Comparison of ENCODE assay signal across 2 fruit fly cellular contexts in the genomic region with DNA sequence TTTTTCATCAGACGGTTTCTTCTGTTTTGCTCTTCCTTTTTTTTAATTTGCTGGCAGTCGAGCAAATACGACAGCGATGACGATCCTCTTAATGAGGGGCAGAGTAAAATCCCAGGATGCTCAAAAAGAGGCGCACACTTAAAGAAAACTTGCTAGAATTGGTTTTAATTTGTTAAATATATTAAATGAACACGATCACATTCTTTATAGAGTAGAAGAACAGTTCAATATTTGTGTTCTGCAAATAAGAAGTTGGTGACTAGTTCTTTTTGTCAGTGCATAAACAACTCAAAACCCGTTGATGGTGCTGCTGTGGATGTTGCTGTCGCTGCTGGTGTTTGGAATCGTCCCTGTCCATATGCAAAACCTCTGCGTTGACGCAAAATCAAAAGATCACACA.
TF ChIP-seq lines count a peak whose summit lies in the region.

No protein-coding gene starts in this region.

TF ChIP-seq in whole organism, prepupa, 60 proteins besides CTCF, POLR2A, EP300 and RAD21 (continued from another document):
- TF ChIP-seq acj6 (GFP tag; optimal IDR thresholded peaks at IDR 0.05; lab: Kevin White, UChicago), result peak; percentile 74
- peak; percentile 81 for TF ChIP-seq topi (GFP tag; optimal IDR thresholded peaks at IDR 0.05; lab: Kevin White, UChicago)
- TF ChIP-seq pdm3 (GFP tag; optimal IDR thresholded peaks at IDR 0.05; lab: Kevin White, UChicago), result peak; percentile 71
- peak; percentile 36 for TF ChIP-seq Hr4 (GFP tag; optimal IDR thresholded peaks at IDR 0.05; lab: Kevin White, UChicago)
- no peak for TF ChIP-seq fkh (GFP tag; optimal IDR thresholded peaks at IDR 0.05; lab: Kevin White, UChicago)
- TF ChIP-seq CG16779 (tag; optimal IDR thresholded peaks at IDR 0.05; lab: Kevin White, UChicago), result no peak
- TF ChIP-seq eg (GFP tag; IDR thresholded peaks at IDR 0.05; lab: Robert Waterston, UW), result 0 out of 3 replicates have a peak, but pooled peaks have one; percentile 40
- peak; percentile 73 for TF ChIP-seq dsx (GFP tag; optimal IDR thresholded peaks at IDR 0.05; lab: Kevin White, UChicago; ENCODE audit: poor library complexity, severe bottlenecking)
- TF ChIP-seq Met (GFP tag; optimal IDR thresholded peaks at IDR 0.05; lab: Kevin White, UChicago), result peak; percentile 86
- TF ChIP-seq esn (GFP tag; optimal IDR thresholded peaks at IDR 0.05; lab: Kevin White, UChicago), result peak; percentile 83
- peak; percentile 90 for TF ChIP-seq svp (GFP tag; lab: Kevin White, UChicago)
- TF ChIP-seq CG11294 (GFP tag; IDR thresholded peaks at IDR 0.05; lab: Robert Waterston, UW), result no peak
- peak; percentile 50 for TF ChIP-seq fd59A (GFP tag; optimal IDR thresholded peaks at IDR 0.05; lab: Kevin White, UChicago)
- peak; percentile 23 for TF ChIP-seq net (GFP tag; optimal IDR thresholded peaks at IDR 0.05; lab: Kevin White, UChicago)
- TF ChIP-seq CG32006 (GFP tag; optimal IDR thresholded peaks at IDR 0.05; lab: Kevin White, UChicago), result peak; percentile 48
- TF ChIP-seq CG8119 (GFP tag; IDR thresholded peaks at IDR 0.05; lab: Robert Waterston, UW), result peak; percentile 63
- no peak for TF ChIP-seq Gug (GFP tag; IDR thresholded peaks at IDR 0.05; lab: Robert Waterston, UW)
- TF ChIP-seq CG8632 (GFP tag; optimal IDR thresholded peaks at IDR 0.05; lab: Kevin White, UChicago), result peak; percentile 65
- TF ChIP-seq Sox15 (GFP tag; optimal IDR thresholded peaks at IDR 0.05; lab: Kevin White, UChicago), result peak; percentile 24
- peak; percentile 73 for TF ChIP-seq Sox14 (GFP tag; optimal IDR thresholded peaks at IDR 0.05; lab: Kevin White, UChicago)
- TF ChIP-seq CG6276 (GFP tag; optimal IDR thresholded peaks at IDR 0.05; lab: Kevin White, UChicago), result peak; percentile 9
- peak; percentile 53 for TF ChIP-seq achi (GFP tag; optimal IDR thresholded peaks at IDR 0.05; lab: Kevin White, UChicago)
- peak; percentile 75 for TF ChIP-seq cyc (GFP tag; optimal IDR thresholded peaks at IDR 0.05; lab: Kevin White, UChicago)
- peak; percentile 94 for TF ChIP-seq Eip78C (GFP tag; lab: Kevin White, UChicago)
- peak; percentile 9 for TF ChIP-seq CG9139 (GFP tag; optimal IDR thresholded peaks at IDR 0.05; lab: Kevin White, UChicago)
- peak; percentile 82 for TF ChIP-seq Sox102F (GFP tag; optimal IDR thresholded peaks at IDR 0.05; lab: Kevin White, UChicago)
- peak; percentile 60 for TF ChIP-seq spab (GFP tag; optimal IDR thresholded peaks at IDR 0.05; lab: Kevin White, UChicago)
- peak; percentile 77 for TF ChIP-seq CG31627 (GFP tag; optimal IDR thresholded peaks at IDR 0.05; lab: Kevin White, UChicago)
- TF ChIP-seq Ets96B (tag; optimal IDR thresholded peaks at IDR 0.05; lab: Kevin White, UChicago), result peak; percentile 70
- peak; percentile 67 for TF ChIP-seq CG34406 (GFP tag; optimal IDR thresholded peaks at IDR 0.05; lab: Kevin White, UChicago)
- peak; percentile 37 to 49 for TF ChIP-seq ss (GFP tag; optimal IDR thresholded peaks at IDR 0.05; lab: Kevin White, UChicago)
- peak; percentile 71 for TF ChIP-seq CG10631 (GFP tag; optimal IDR thresholded peaks at IDR 0.05; lab: Kevin White, UChicago)
- peak; percentile 78 for TF ChIP-seq CG3919 (GFP tag; optimal IDR thresholded peaks at IDR 0.05; lab: Kevin White, UChicago)
- peak; percentile 61 for TF ChIP-seq Ets21C (GFP tag; optimal IDR thresholded peaks at IDR 0.05; lab: Kevin White, UChicago)
- TF ChIP-seq CG6792 (GFP tag; optimal IDR thresholded peaks at IDR 0.05; lab: Kevin White, UChicago), result peak; percentile 68

TF ChIP-seq in whole organism, wandering third instar larva, 38 proteins besides CTCF, POLR2A, EP300 and RAD21 (continued from another document):
- TF ChIP-seq CG32264 (GFP tag; optimal IDR thresholded peaks at IDR 0.05; lab: Kevin White, UChicago), result peak; percentile 34
- no peak for TF ChIP-seq pan (optimal IDR thresholded peaks at IDR 0.05; lab: Kevin White, UChicago)
- TF ChIP-seq fru (GFP tag; optimal IDR thresholded peaks at IDR 0.05; lab: Kevin White, UChicago), result peak; percentile 80
- peak; percentile 66 for TF ChIP-seq woc (GFP tag; optimal IDR thresholded peaks at IDR 0.05; lab: Kevin White, UChicago)
